Fruit fly (Drosophila melanogaster) whole organism, embryonic: ENCODE results near the gene Bdp1.

Experiments used
- Antp ChIP-seq: fragments of 200-800 bp; sonication (Bioruptor generic); optimal IDR thresholded peaks from 3 replicates; lab custom pipeline; 2016; ENCODE audit warnings: missing biosample characterization, missing genetic modification characterization
- B-H1 ChIP-seq: fragments of 200-800 bp; sonication (Bioruptor generic); IDR thresholded peaks from 3 replicates; pipeline ENCODE4 v1.3.6; 2022; ENCODE audit warnings: missing biosample characterization, missing genetic modification characterization
- Bdp1 ChIP-seq: fragments of 200-800 bp; sonication (Bioruptor generic); optimal IDR thresholded peaks from 3 replicates; lab custom pipeline; 2016; ENCODE audit warnings: missing biosample characterization, missing genetic modification characterization
- CG10565 ChIP-seq: fragments of 200-800 bp; sonication (Bioruptor generic); optimal IDR thresholded peaks from 3 replicates; lab custom pipeline; 2016; ENCODE audit warnings: missing biosample characterization, mild to moderate bottlenecking, missing genetic modification characterization
- CG11085 ChIP-seq: fragments of 200-800 bp; sonication (Bioruptor generic); IDR thresholded peaks from 2 replicates; pipeline ENCODE4 v1.3.6; 2022; ENCODE audit warnings: missing biosample characterization, missing genetic modification characterization
- CG11504 ChIP-seq: fragments of 200-800 bp; sonication (Bioruptor generic); optimal IDR thresholded peaks from 3 replicates; lab custom pipeline; 2019; ENCODE audit warnings: missing biosample characterization, mild to moderate bottlenecking, missing genetic modification characterization, moderate library complexity
- CG14441 ChIP-seq: fragments of 200-800 bp; sonication (Bioruptor generic); IDR thresholded peaks from 2 replicates; pipeline ENCODE4 v1.3.6; 2022; ENCODE audit warnings: missing biosample characterization, missing genetic modification characterization
- CG15073 ChIP-seq: fragments of 200-800 bp; sonication (Bioruptor generic); optimal IDR thresholded peaks from 2 replicates; lab custom pipeline; 2016; ENCODE audit warnings: missing biosample characterization, missing genetic modification characterization
- CG15601 ChIP-seq: fragments of 200-800 bp; sonication (Bioruptor generic); optimal IDR thresholded peaks from 3 replicates; lab custom pipeline; 2019; ENCODE audit warnings: missing biosample characterization, mild to moderate bottlenecking, missing genetic modification characterization, moderate library complexity
- CG17829 ChIP-seq: fragments of 200-800 bp; optimal IDR thresholded peaks from 2 replicates; lab custom pipeline; 2019; ENCODE audit warnings: missing biosample characterization, mild to moderate bottlenecking, missing genetic modification characterization, moderate library complexity
- CG30020 ChIP-seq: fragments of 200-800 bp; optimal IDR thresholded peaks from 2 replicates; lab custom pipeline; 2019; ENCODE audit warnings: missing biosample characterization, mild to moderate bottlenecking, missing genetic modification characterization, moderate library complexity
- CG30403 ChIP-seq: fragments of 200-800 bp; sonication (Bioruptor generic); optimal IDR thresholded peaks from 3 replicates; lab custom pipeline; 2016; ENCODE audit warnings: missing biosample characterization, missing genetic modification characterization
- CG32532 ChIP-seq: fragments of 200-800 bp; sonication (Bioruptor generic); IDR thresholded peaks from 2 replicates; pipeline ENCODE4 v1.3.6; 2022; ENCODE audit warnings: missing biosample characterization, missing genetic modification characterization
- CG7786 ChIP-seq: fragments of 200-800 bp; sonication (Bioruptor generic); optimal IDR thresholded peaks from 2 replicates; lab custom pipeline; 2016; ENCODE audit warnings: missing biosample characterization, missing genetic modification characterization
- CG8089 ChIP-seq: fragments of 200-800 bp; sonication (Bioruptor generic); optimal IDR thresholded peaks from 3 replicates; lab custom pipeline; 2016; ENCODE audit warnings: missing biosample characterization, missing genetic modification characterization
- CG8290 ChIP-seq, 3 experiments: fragments of 200-800 bp; sonication (Bioruptor generic); optimal IDR thresholded peaks; 2 replicates each; lab custom pipeline; 2016 to 2019; ENCODE audit warnings: missing biosample characterization in 3 of 3, missing genetic modification characterization in 3 of 3, mild to moderate bottlenecking in 2 of 3, moderate library complexity in 1 of 3
- CG9437 ChIP-seq: fragments of 200-800 bp; sonication (Bioruptor generic); optimal IDR thresholded peaks from 2 replicates; lab custom pipeline; 2018; ENCODE audit warnings: missing biosample characterization, mild to moderate bottlenecking, missing genetic modification characterization
- CG9817 ChIP-seq: fragments of 200-800 bp; sonication (Bioruptor generic); optimal IDR thresholded peaks from 2 replicates; lab custom pipeline; 2018; ENCODE audit warnings: missing biosample characterization, mild to moderate bottlenecking, missing genetic modification characterization, moderate library complexity
- CG9876 ChIP-seq: fragments of 200-800 bp; sonication (Bioruptor generic); optimal IDR thresholded peaks from 2 replicates; lab custom pipeline; 2016; ENCODE audit warnings: missing biosample characterization, missing genetic modification characterization
- Dbx ChIP-seq: fragments of 200-800 bp; sonication (Bioruptor generic); IDR thresholded peaks from 3 replicates; pipeline ENCODE4 v1.3.6; 2022; ENCODE audit warnings: missing biosample characterization, missing genetic modification characterization
- Eip74EF ChIP-seq, 2 experiments: fragments of 200-800 bp in 1 of 2; fragments of >200 bp in 1 of 2; sonication (Bioruptor generic) in 1 of 2; optimal IDR thresholded peaks; 2 replicates each; lab custom pipeline; 2017 to 2019; ENCODE audit warnings: missing biosample characterization in 2 of 2, missing genetic modification characterization in 2 of 2, mild to moderate bottlenecking in 1 of 2, moderate library complexity in 1 of 2
- Fer1 ChIP-seq: fragments of 200-800 bp; sonication (Bioruptor generic); optimal IDR thresholded peaks from 2 replicates; lab custom pipeline; 2017; ENCODE audit warnings: missing biosample characterization, mild to moderate bottlenecking, missing genetic modification characterization
- HHEX ChIP-seq: fragments of 200-800 bp; sonication (Bioruptor generic); optimal IDR thresholded peaks from 3 replicates; lab custom pipeline; 2017; ENCODE audit warnings: missing biosample characterization, mild to moderate bottlenecking, missing genetic modification characterization, missing genetic modification reagents
- HLH4C ChIP-seq: fragments of 200-800 bp; sonication (Bioruptor generic); IDR thresholded peaks from 3 replicates; pipeline ENCODE4 v1.3.6; 2022; ENCODE audit warnings: missing biosample characterization, missing genetic modification characterization; ENCODE audit not compliant: partially characterized antibody
- Hr51 ChIP-seq, 2 experiments: fragments of 200-800 bp; sonication (Bioruptor generic); optimal IDR thresholded peaks; 2 replicates in 1 of 2; 3 replicates in 1 of 2; lab custom pipeline; 2016 to 2018; ENCODE audit warnings: missing biosample characterization in 2 of 2, missing genetic modification characterization in 2 of 2, mild to moderate bottlenecking in 1 of 2, moderate library complexity in 1 of 2
- Hr78 ChIP-seq, 2 experiments: fragments of 200-800 bp in 1 of 2; fragments of >200 bp in 1 of 2; sonication (Bioruptor generic) in 1 of 2; optimal IDR thresholded peaks; 2 replicates each; lab custom pipeline; 2017 to 2019; ENCODE audit warnings: missing biosample characterization in 2 of 2, missing genetic modification characterization in 2 of 2, mild to moderate bottlenecking in 1 of 2, moderate library complexity in 1 of 2
- Kr ChIP-seq: fragments of 200-800 bp; sonication (Bioruptor generic); optimal IDR thresholded peaks from 2 replicates; lab custom pipeline; 2017; ENCODE audit warnings: missing biosample characterization, mild to moderate bottlenecking, missing genetic modification characterization
- Mad ChIP-seq: fragments of 200-800 bp; sonication (Bioruptor generic); optimal IDR thresholded peaks from 2 replicates; lab custom pipeline; 2016; ENCODE audit warnings: missing biosample characterization, missing genetic modification characterization
- Six4 ChIP-seq: fragments of 200-800 bp; sonication (Bioruptor generic); optimal IDR thresholded peaks from 2 replicates; lab custom pipeline; 2016; ENCODE audit warnings: missing biosample characterization, missing genetic modification characterization
- Sry-β ChIP-seq: fragments of 200-800 bp; sonication (Bioruptor generic); optimal IDR thresholded peaks from 2 replicates; lab custom pipeline; 2018; ENCODE audit warnings: missing biosample characterization, mild to moderate bottlenecking, missing genetic modification characterization, moderate library complexity
- aop ChIP-seq: fragments of 200-800 bp; sonication (Bioruptor generic); IDR thresholded peaks from 2 replicates; pipeline ENCODE4 v1.3.6; 2022; ENCODE audit warnings: missing biosample characterization, missing genetic modification characterization
- az2 ChIP-seq: fragments of 200-800 bp; sonication (Bioruptor generic); optimal IDR thresholded peaks from 3 replicates; lab custom pipeline; 2016; ENCODE audit warnings: missing biosample characterization, missing genetic modification characterization
- bowl ChIP-seq: fragments of 200-800 bp; sonication (Bioruptor generic); IDR thresholded peaks from 2 replicates; pipeline ENCODE4 v1.3.6; 2022; ENCODE audit warnings: missing biosample characterization, missing genetic modification characterization
- cg ChIP-seq: fragments of 200-800 bp; sonication (Bioruptor generic); optimal IDR thresholded peaks from 3 replicates; lab custom pipeline; 2019; ENCODE audit warnings: missing biosample characterization, mild to moderate bottlenecking, missing genetic modification characterization, moderate library complexity
- chinmo ChIP-seq: fragments of 200-800 bp; sonication (Bioruptor generic); IDR thresholded peaks from 4 replicates; pipeline ENCODE4 v1.3.6; 2022; ENCODE audit warnings: missing biosample characterization, missing genetic modification characterization; ENCODE audit not compliant: partially characterized antibody
- fd96Cb ChIP-seq: fragments of 200-800 bp; sonication (Bioruptor generic); optimal IDR thresholded peaks from 2 replicates; lab custom pipeline; 2018; ENCODE audit warnings: missing biosample characterization, mild to moderate bottlenecking, missing genetic modification characterization, moderate library complexity
- ftz-f1 ChIP-seq: fragments of 200-800 bp; sonication (Bioruptor generic); optimal IDR thresholded peaks from 2 replicates; lab custom pipeline; 2016; ENCODE audit warnings: missing biosample characterization, missing genetic modification characterization
- grau ChIP-seq: fragments of 200-800 bp; optimal IDR thresholded peaks from 3 replicates; lab custom pipeline; 2019; ENCODE audit warnings: missing biosample characterization, mild to moderate bottlenecking, missing genetic modification characterization, moderate library complexity
- h ChIP-seq: fragments of >200 bp; optimal IDR thresholded peaks from 2 replicates; lab custom pipeline; 2017
- hbn ChIP-seq: fragments of 200-800 bp; sonication (Bioruptor generic); IDR thresholded peaks from 2 replicates; pipeline ENCODE4 v1.3.6; 2022; ENCODE audit warnings: missing biosample characterization, missing genetic modification characterization; ENCODE audit not compliant: partially characterized antibody
- hkb ChIP-seq, 2 experiments: fragments of 200-800 bp in 1 of 2; fragments of >200 bp in 1 of 2; sonication (Bioruptor generic) in 1 of 2; IDR thresholded peaks in 1 of 2; optimal IDR thresholded peaks in 1 of 2; 2 replicates each; pipeline versions ENCODE4 v1.3.6 to Lab custom; 2017 to 2022; ENCODE audit warnings: missing biosample characterization in 1 of 2, missing genetic modification characterization in 1 of 2
- kay ChIP-seq: fragments of 200-800 bp; sonication (Bioruptor generic); optimal IDR thresholded peaks from 2 replicates; lab custom pipeline; 2016; ENCODE audit warnings: missing biosample characterization, missing genetic modification characterization
- lmd ChIP-seq: fragments of 200-800 bp; sonication (Bioruptor generic); IDR thresholded peaks from 2 replicates; pipeline ENCODE4 v1.3.6; 2022; ENCODE audit warnings: missing biosample characterization, missing genetic modification characterization
- otp ChIP-seq: fragments of 200-800 bp; sonication (Bioruptor generic); IDR thresholded peaks from 3 replicates; pipeline ENCODE4, ENCODE4 v1.3.6; 2022; ENCODE audit warnings: missing biosample characterization, missing genetic modification characterization
- pita ChIP-seq: fragments of 200-800 bp; sonication (Bioruptor generic); optimal IDR thresholded peaks from 2 replicates; lab custom pipeline; 2017; ENCODE audit warnings: missing biosample characterization, mild to moderate bottlenecking, missing genetic modification characterization
- pzg ChIP-seq: fragments of 200-800 bp; sonication (Bioruptor generic); optimal IDR thresholded peaks from 3 replicates; lab custom pipeline; 2018; ENCODE audit warnings: missing biosample characterization, mild to moderate bottlenecking, missing genetic modification characterization, moderate library complexity
- repo ChIP-seq: fragments of 200-800 bp; sonication (Bioruptor generic); optimal IDR thresholded peaks from 2 replicates; lab custom pipeline; 2016; ENCODE audit warnings: missing biosample characterization, missing genetic modification characterization
- ro ChIP-seq: fragments of 200-800 bp; sonication (Bioruptor generic); IDR thresholded peaks from 2 replicates; pipeline ENCODE4 v1.3.6; 2022; ENCODE audit warnings: missing biosample characterization, missing genetic modification characterization
- sim ChIP-seq: fragments of 200-800 bp; sonication (Bioruptor generic); IDR thresholded peaks from 2 replicates; pipeline ENCODE4 v1.3.6; 2022; ENCODE audit warnings: missing biosample characterization, missing genetic modification characterization
- ttk ChIP-seq: fragments of 200-800 bp; sonication (Bioruptor generic); IDR thresholded peaks from 2 replicates; pipeline ENCODE4 v2.1.2; 2022; ENCODE audit warnings: missing biosample characterization, missing genetic modification characterization
- yki ChIP-seq: fragments of >200 bp; optimal IDR thresholded peaks from 3 replicates; lab custom pipeline; 2018

Gene Bdp1

DNA sequence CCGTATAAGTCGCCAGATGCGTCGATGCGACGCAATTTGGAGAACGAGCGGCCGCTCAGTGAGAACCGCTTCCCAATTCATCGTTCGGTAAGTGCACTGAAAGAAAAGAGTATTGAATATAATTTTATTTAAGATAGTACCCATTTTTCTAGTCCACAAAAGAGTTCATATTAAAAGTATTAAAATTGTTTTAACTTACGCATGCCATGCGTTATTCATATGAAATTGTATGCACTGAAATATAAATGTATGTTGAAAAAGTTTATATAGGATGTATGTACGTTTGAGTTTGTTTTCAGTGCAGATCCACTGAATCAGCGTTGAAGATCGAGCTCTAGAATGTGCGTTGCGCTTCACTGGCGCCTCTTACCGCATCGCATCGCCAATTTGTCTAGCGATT, 25.9 kb upstream of the Bdp1 start (continued):
- no peak for TF ChIP-seq Six4
- TF ChIP-seq Antp = no peak
- TF ChIP-seq CG15601 (tag; lab: Kevin White, UChicago) = no peak
- no peak for TF ChIP-seq yki (lab: Kevin White, UChicago)
- no peak for TF ChIP-seq HHEX (GFP tag; lab: Kevin White, UChicago)
- TF ChIP-seq CG17829 (tag; lab: Kevin White, UChicago) = no peak
- TF ChIP-seq fd96Cb (tag; lab: Kevin White, UChicago) = no peak
- no peak for TF ChIP-seq Dbx (GFP tag; lab: Robert Waterston, UW)
- no peak for TF ChIP-seq Bdp1 (GFP tag; lab: Kevin White, UChicago)
- TF ChIP-seq CG7786 (GFP tag; lab: Kevin White, UChicago) = no peak
- TF ChIP-seq CG9817 (tag; lab: Kevin White, UChicago) = no peak
- TF ChIP-seq CG8290 (GFP tag; optimal IDR thresholded peaks at IDR 0.05; lab: Kevin White, UChicago) = no peak
- TF ChIP-seq CG8290 (tag; optimal IDR thresholded peaks at IDR 0.05; lab: Kevin White, UChicago) = no peak
- TF ChIP-seq bowl = no peak
- no peak for TF ChIP-seq CG30020
- TF ChIP-seq Eip74EF (GFP tag; optimal IDR thresholded peaks at IDR 0.05; lab: Kevin White, UChicago) = no peak
- no peak for TF ChIP-seq otp (GFP tag; lab: Robert Waterston, UW)
- TF ChIP-seq az2 = no peak
- no peak for TF ChIP-seq CG15073 (GFP tag; lab: Kevin White, UChicago)
- TF ChIP-seq sim = no peak
- no peak for TF ChIP-seq cg
- no peak for TF ChIP-seq CG14441
- TF ChIP-seq CG30403 (GFP tag; lab: Kevin White, UChicago) = peak; percentile 7
- TF ChIP-seq hkb (optimal IDR thresholded peaks at IDR 0.05; lab: Kevin White, UChicago) = no peak
- 0 out of 2 replicates have a peak, but pooled peaks have one; percentile 11 for TF ChIP-seq hkb (GFP tag; IDR thresholded peaks at IDR 0.05; lab: Robert Waterston, UW)
- TF ChIP-seq Hr51 (GFP tag; optimal IDR thresholded peaks at IDR 0.05; lab: Kevin White, UChicago) = peak in 1 of 2 experiments; percentile 11
- TF ChIP-seq CG11085 = no peak
- peak; percentile 29 for TF ChIP-seq grau (tag; lab: Kevin White, UChicago)
- TF ChIP-seq Sry-β (GFP tag; lab: Kevin White, UChicago) = no peak
- TF ChIP-seq Kr (GFP tag; lab: Kevin White, UChicago) = no peak
- TF ChIP-seq h = no peak
- peak; percentile 15 for TF ChIP-seq CG11504 (tag; lab: Kevin White, UChicago)
- TF ChIP-seq lmd = no peak
- TF ChIP-seq kay (GFP tag; lab: Kevin White, UChicago) = no peak
- TF ChIP-seq ro (GFP tag; lab: Robert Waterston, UW) = no peak
- TF ChIP-seq ttk (GFP tag; lab: Robert Waterston, UW) = no peak
- TF ChIP-seq pzg (GFP tag; lab: Kevin White, UChicago) = no peak
- TF ChIP-seq Fer1 (GFP tag; lab: Kevin White, UChicago) = no peak
- no peak for TF ChIP-seq Hr78 (GFP tag; optimal IDR thresholded peaks at IDR 0.05; lab: Kevin White, UChicago)
- no peak for TF ChIP-seq chinmo (GFP tag; lab: Robert Waterston, UW)
- TF ChIP-seq CG10565 (GFP tag; lab: Kevin White, UChicago) = no peak
- TF ChIP-seq hbn (GFP tag; lab: Robert Waterston, UW) = no peak
- no peak for TF ChIP-seq CG9437 (GFP tag; lab: Kevin White, UChicago)
- no peak for TF ChIP-seq ftz-f1
- TF ChIP-seq aop (GFP tag; lab: Robert Waterston, UW) = no peak
- no peak for TF ChIP-seq B-H1 (GFP tag; lab: Robert Waterston, UW)
- TF ChIP-seq CG8089 = no peak
- TF ChIP-seq Mad (GFP tag; lab: Kevin White, UChicago) = no peak
- no peak for TF ChIP-seq CG32532 (GFP tag; lab: Robert Waterston, UW)
- TF ChIP-seq HLH4C (GFP tag; lab: Robert Waterston, UW) = no peak
- no peak for TF ChIP-seq CG9876 (GFP tag; lab: Kevin White, UChicago)
- no peak for TF ChIP-seq repo (GFP tag; lab: Kevin White, UChicago)
- TF ChIP-seq pita (GFP tag; lab: Kevin White, UChicago) = no peak
